Worm (Caenorhabditis elegans) whole organism, L1 larva: ENCODE measurements around the gene F45B8.5.

Experiments
- egl-27 ChIP-seq, 2 experiments: fragments of 150-350 bp in 1 of 2; sonication (generic microtip); optimal IDR thresholded peaks; 3 replicates each; lab custom pipeline; 2017 to 2018; ENCODE audit warnings: missing biosample characterization in 2 of 2, missing genetic modification characterization in 2 of 2, missing genetic modification reagents in 2 of 2
- lin-15B ChIP-seq: fragments of 150-350 bp; sonication (generic microtip); optimal IDR thresholded peaks from 3 replicates; lab custom pipeline; 2014; ENCODE audit warnings: missing biosample characterization, missing genetic modification characterization
- nhr-12 ChIP-seq: sonication (generic microtip); optimal IDR thresholded peaks from 2 replicates; lab custom pipeline; 2017; ENCODE audit warnings: missing biosample characterization, missing genetic modification characterization
- nhr-76 ChIP-seq: sonication (generic microtip); optimal IDR thresholded peaks from 2 replicates; lab custom pipeline; 2017; ENCODE audit warnings: missing biosample characterization, missing genetic modification characterization

DNA sequence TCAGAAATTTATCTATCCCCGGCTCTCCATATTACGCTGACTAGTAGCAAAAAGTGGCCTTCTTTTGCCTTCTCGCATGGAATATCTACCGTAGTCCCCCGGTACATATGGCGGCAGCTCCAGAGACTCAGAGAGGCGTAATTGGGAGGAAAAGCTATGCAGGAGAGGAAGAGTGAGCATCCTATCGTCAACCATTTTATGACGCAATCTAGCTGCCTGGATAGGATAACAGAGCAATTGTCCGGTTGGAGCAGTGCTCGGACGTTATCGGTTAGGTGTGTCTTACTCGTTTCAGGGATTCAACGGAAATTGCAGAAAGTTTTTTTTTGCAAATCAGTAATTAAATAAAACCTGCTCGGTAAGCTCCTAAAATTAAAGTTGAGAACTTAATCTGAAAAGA, 8.7 kb upstream of the F45B8.5 start:
- TF ChIP-seq egl-27 (tag; optimal IDR thresholded peaks at IDR 0.05; lab: Kevin White, UChicago) = no peak
- TF ChIP-seq lin-15B (tag; lab: Kevin White, UChicago) = no peak
- no peak for TF ChIP-seq nhr-76 (tag; lab: Kevin White, UChicago)
- no peak for TF ChIP-seq nhr-12
